Worm (Caenorhabditis elegans) whole organism, early embryonic: ENCODE measurements around the gene cytb-5.1.

Experiments used
- F13C5.2 ChIP-seq: sonication (generic microtip); optimal IDR thresholded peaks from 2 replicates; lab custom pipeline; 2017; ENCODE audit warnings: mild to moderate bottlenecking, missing genetic modification characterization, inconsistent platforms, missing compliant biosample characterization
- aly-1 ChIP-seq: sonication (generic microtip); optimal IDR thresholded peaks from 2 replicates; lab custom pipeline; 2016; ENCODE audit warnings: missing genetic modification characterization, missing compliant biosample characterization
- ama-1 ChIP-seq: fragments of 150-350 bp; optimal IDR thresholded peaks from 2 replicates; lab custom pipeline; 2014
- ets-7 ChIP-seq: sonication (generic microtip); optimal IDR thresholded peaks from 2 replicates; lab custom pipeline; 2016; ENCODE audit warnings: missing genotype, missing genetic modification characterization, missing compliant biosample characterization
- hmbx-1 ChIP-seq: sonication (generic microtip); optimal IDR thresholded peaks from 2 replicates; lab custom pipeline; 2016; ENCODE audit warnings: mild to moderate bottlenecking, missing genetic modification characterization, missing compliant biosample characterization
- hmg-4 ChIP-seq: fragments of 200-800 bp; sonication (Bioruptor generic); optimal IDR thresholded peaks from 2 replicates; lab custom pipeline; 2018; ENCODE audit warnings: mild to moderate bottlenecking, missing genetic modification characterization, missing compliant biosample characterization
- hnd-1 ChIP-seq: sonication (generic microtip); optimal IDR thresholded peaks from 2 replicates; lab custom pipeline; 2016; ENCODE audit warnings: missing genetic modification characterization, missing compliant biosample characterization
- pes-1 ChIP-seq: fragments of 200-800 bp; sonication (Bioruptor generic); IDR thresholded peaks from 2 replicates; pipeline ENCODE4 v1.3.6; 2022; ENCODE audit warnings: missing genetic modification reagents, missing genetic modification characterization, missing compliant biosample characterization
- scrt-1 ChIP-seq: fragments of 200-800 bp; sonication (Bioruptor generic); IDR thresholded peaks from 2 replicates; pipeline ENCODE4 v1.3.6; 2022; ENCODE audit warnings: missing genetic modification characterization, missing compliant biosample characterization
- sea-1 ChIP-seq: fragments of 200-800 bp; sonication (Bioruptor generic); conservative IDR thresholded peaks from 2 replicates; pipeline ENCODE4 v1.3.6; 2022; ENCODE audit warnings: missing genetic modification characterization, missing compliant biosample characterization

ce11 chrX:13959849-13960248 lies 41.9 kb upstream of the cytb-5.1 start, which contains the start of gene syx-2:
- TF ChIP-seq ama-1 (lab: Kevin White, UChicago), result no peak
- TF ChIP-seq F13C5.2 (tag; lab: Kevin White, UChicago), result no peak
- TF ChIP-seq scrt-1 (GFP tag; lab: Robert Waterston, UW), result no peak
- TF ChIP-seq aly-1 (tag; lab: Kevin White, UChicago), result no peak
- TF ChIP-seq sea-1 (GFP tag; lab: Robert Waterston, UW), result no peak
- no peak for TF ChIP-seq hmbx-1 (tag; lab: Kevin White, UChicago)
- no peak for TF ChIP-seq hmg-4 (GFP tag; lab: Kevin White, UChicago)
- TF ChIP-seq pes-1 (GFP tag; lab: Robert Waterston, UW), result no peak
- no peak for TF ChIP-seq ets-7 (tag; lab: Kevin White, UChicago)
- no peak for TF ChIP-seq hnd-1 (tag; lab: Kevin White, UChicago)
